Worm (Caenorhabditis elegans): ENCODE data around the gene col-184.
A peak's percentile ranks its signal among the peaks of the same experiment; 100 is the strongest.
"Not testable (repeated sequence)": the region's sequence is repeated elsewhere in the genome, so short reads cannot be mapped to it uniquely, and the experiment has no call there.

Gene col-184

ce11 chrX:13448665-13449099, 20.6 kb upstream of the col-184 start (continued):
- TF ChIP-seq hrde-1 (tag; optimal IDR thresholded peaks at IDR 0.05; ENCODE audit: borderline replicate concordance) (peak; percentile 72), ekl-4 (GFP tag; IDR thresholded peaks at IDR 0.05) (peak; percentile 67), nhr-90 (tag; optimal IDR thresholded peaks at IDR 0.05) (peak; percentile 92), F23B12.7 (tag; optimal IDR thresholded peaks at IDR 0.05; ENCODE audit: insufficient read depth) (peak; percentile 80), let-607 (tag; optimal IDR thresholded peaks at IDR 0.05) (peak; percentile 51 to 79), ets-4 (GFP tag; optimal IDR thresholded peaks at IDR 0.05) (peak; percentile 60), zim-3 (tag; optimal IDR thresholded peaks at IDR 0.05) (peak; percentile 56), T26A5.8 (tag; optimal IDR thresholded peaks at IDR 0.05) (peak; percentile 89), lin-40 (tag; optimal IDR thresholded peaks at IDR 0.05) (peak; percentile 87), aptf-3 (GFP tag; IDR thresholded peaks at IDR 0.05) (0 out of 2 replicates have a peak, but pooled peaks have one; percentile 30), ztf-18 (tag; optimal IDR thresholded peaks at IDR 0.05) (peak; percentile 76), aptf-2 (GFP tag; conservative IDR thresholded peaks at IDR 0.05) (0 out of 2 replicates have a peak, but pooled peaks have one; percentile 55), snpc-1.3 (tag; optimal IDR thresholded peaks at IDR 0.05; ENCODE audit: insufficient read depth) (peak; percentile 73), snpc-4 (GFP tag; optimal IDR thresholded peaks at IDR 0.05) (peak; percentile 66), snpc-4 (tag; optimal IDR thresholded peaks at IDR 0.05) (peak in 3 of 4 experiments; percentile 68 to 80 (median 80)), let-526 (GFP tag; IDR thresholded peaks at IDR 0.05) (peak; percentile 56; the same call in 1 of the 2 replicates), sea-2 (GFP tag; IDR thresholded peaks at IDR 0.05) (peak; percentile 55; the same call in 1 of the 2 replicates), lsl-1 (GFP tag; optimal IDR thresholded peaks at IDR 0.05) (peak; percentile 10), pbrm-1 (GFP tag; IDR thresholded peaks at IDR 0.05) (peak; percentile 92), ZK185.1 (tag; optimal IDR thresholded peaks at IDR 0.05; ENCODE audit: poor library complexity, severe bottlenecking) (peak; percentile 76), atf-7 (tag; optimal IDR thresholded peaks at IDR 0.05) (peak; percentile 80), attf-6 (GFP tag; IDR thresholded peaks at IDR 0.05) (peak; percentile 50; the same call in 1 of the 2 replicates), ztf-22 (GFP tag; optimal IDR thresholded peaks at IDR 0.05) (peak; percentile 25), lsy-27 (tag; optimal IDR thresholded peaks at IDR 0.05; ENCODE audit: borderline replicate concordance, insufficient read depth) (peak; percentile 56), madf-10 (tag; optimal IDR thresholded peaks at IDR 0.05) (peak; percentile 88), K12H6.12 (tag; optimal IDR thresholded peaks at IDR 0.05) (peak; percentile 69), rec-8 (tag; optimal IDR thresholded peaks at IDR 0.05) (peak; percentile 77 to 79), attf-5 (GFP tag; optimal IDR thresholded peaks at IDR 0.05) (peak; percentile 74), bed-2 (GFP tag; IDR thresholded peaks at IDR 0.05) (0 out of 2 replicates have a peak, but pooled peaks have one; percentile 7), egl-18 (GFP tag; IDR thresholded peaks at IDR 0.05) (peak; percentile 76), him-1 (tag; optimal IDR thresholded peaks at IDR 0.05) (peak; percentile 96), dox-1 (GFP tag; IDR thresholded peaks at IDR 0.05) (peak; percentile 93; the same call in 1 of the 2 replicates), tlf-1 (GFP tag; optimal IDR thresholded peaks at IDR 0.05) (peak; percentile 54), tbx-9 (tag; optimal IDR thresholded peaks at IDR 0.05; ENCODE audit: borderline replicate concordance) (peak; percentile 15), lag-1 (GFP tag; IDR thresholded peaks at IDR 0.05) (0 out of 2 replicates have a peak, but pooled peaks have one; percentile 7), dpl-1 (GFP tag; optimal IDR thresholded peaks at IDR 0.05) (peak; percentile 13), ceh-27 (GFP tag; optimal IDR thresholded peaks at IDR 0.05) (peak; percentile 62), hmg-1.2 (GFP tag; IDR thresholded peaks at IDR 0.05) (peak; percentile 84), F22D6.2 (tag; optimal IDR thresholded peaks at IDR 0.05) (peak; percentile 66), cebp-1 (GFP tag; IDR thresholded peaks at IDR 0.05) (peak; percentile 51), ztf-28 (GFP tag; IDR thresholded peaks at IDR 0.05) (0 out of 2 replicates have a peak, but pooled peaks have one; percentile 21), F57A8.1 (GFP tag; optimal IDR thresholded peaks at IDR 0.05) (peak; percentile 78), mes-4 (tag; optimal IDR thresholded peaks at IDR 0.05) (peak; percentile 81), B0261.1 (tag; optimal IDR thresholded peaks at IDR 0.05) (peak; percentile 98)
- TF ChIP-seq cebp-1 (tag; optimal IDR thresholded peaks at IDR 0.05) = not testable (repeated sequence)
